Fruit fly (Drosophila melanogaster): ENCODE data around the gene Bgb.

- TF ChIP-seq Dll (optimal IDR thresholded peaks at IDR 0.05) (no peak), psq (optimal IDR thresholded peaks at IDR 0.05) (no peak)
These were observed 43.6 kb downstream of the Bgb start for dm6 chr3L:1683091-1683490.
